Fruit fly (Drosophila melanogaster): Measurements from ENCODE around the gene mtsh.
A peak's percentile ranks its signal among the peaks of the same experiment; 100 is the strongest.

mtsh gene

DNA sequence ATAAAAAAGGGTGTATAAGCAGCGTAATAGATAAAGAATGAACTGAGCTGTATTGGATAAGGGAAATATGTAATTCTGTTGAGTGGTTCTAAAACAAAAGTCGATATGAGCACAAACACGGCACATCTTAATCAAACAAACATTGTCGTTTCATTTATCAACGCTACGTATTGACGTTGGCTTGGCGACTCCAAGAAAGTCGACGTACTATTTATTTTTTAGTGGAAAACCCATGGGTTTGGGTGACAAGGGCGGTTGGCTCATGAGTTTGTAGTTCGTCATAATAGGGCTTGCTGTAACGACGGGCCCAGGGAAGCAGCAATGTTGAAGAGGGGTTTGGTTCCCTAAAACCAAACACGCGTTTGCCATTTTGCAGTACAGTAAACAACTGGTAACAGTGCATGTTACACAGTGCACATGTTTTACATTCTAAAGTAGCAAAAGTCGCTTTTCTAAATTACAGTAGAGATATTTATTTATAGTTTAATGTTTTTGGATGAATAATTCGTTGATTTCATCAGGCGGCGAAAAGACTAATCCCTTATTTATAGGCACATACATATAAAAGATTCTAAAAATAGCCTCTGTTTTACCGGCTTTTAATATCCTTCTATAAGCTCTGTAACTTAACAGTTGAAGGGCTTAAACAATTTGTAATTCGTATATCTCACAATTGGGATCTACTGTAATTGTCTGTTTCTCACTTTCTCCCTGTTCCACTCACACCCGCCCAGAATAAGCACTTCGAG, 41.7 kb upstream of the mtsh start (continued):
- peak; percentile 42 for TF ChIP-seq topi (GFP tag; optimal IDR thresholded peaks at IDR 0.05)
- TF ChIP-seq Sox15 (GFP tag; optimal IDR thresholded peaks at IDR 0.05), result peak; percentile 40
- peak; percentile 69 for TF ChIP-seq CG31627 (GFP tag; optimal IDR thresholded peaks at IDR 0.05)
- TF ChIP-seq net (GFP tag; optimal IDR thresholded peaks at IDR 0.05), result peak; percentile 47
- peak; percentile 54 for TF ChIP-seq CG6808 (GFP tag; optimal IDR thresholded peaks at IDR 0.05)
- TF ChIP-seq CG6163 (GFP tag; IDR thresholded peaks at IDR 0.05), result peak; percentile 39; the same call in 1 of the 3 replicates
- TF ChIP-seq CG4318 (GFP tag; optimal IDR thresholded peaks at IDR 0.05), result peak; percentile 5
- TF ChIP-seq Met (GFP tag; optimal IDR thresholded peaks at IDR 0.05), result peak; percentile 77
- TF ChIP-seq CG16779 (tag; optimal IDR thresholded peaks at IDR 0.05), result no peak
- 0 out of 2 replicates have a peak, but pooled peaks have one; percentile 25 for TF ChIP-seq Gug (GFP tag; IDR thresholded peaks at IDR 0.05)
- peak; percentile 69 for TF ChIP-seq OdsH (GFP tag; optimal IDR thresholded peaks at IDR 0.05)
- no peak for TF ChIP-seq Hr38 (GFP tag; optimal IDR thresholded peaks at IDR 0.05)
- TF ChIP-seq fd59A (GFP tag; optimal IDR thresholded peaks at IDR 0.05), result peak; percentile 57
- TF ChIP-seq CG3919 (GFP tag; optimal IDR thresholded peaks at IDR 0.05), result no peak
- TF ChIP-seq eg (GFP tag; IDR thresholded peaks at IDR 0.05), result peak; percentile 43; the same call in 2 of the 3 replicates
- peak; percentile 62 for TF ChIP-seq Eip75B (GFP tag; optimal IDR thresholded peaks at IDR 0.05)
- peak; percentile 73 for TF ChIP-seq CG32006 (GFP tag; optimal IDR thresholded peaks at IDR 0.05)
- peak; percentile 41 for TF ChIP-seq Blimp-1 (GFP tag; optimal IDR thresholded peaks at IDR 0.05)
- peak; percentile 62 for TF ChIP-seq CG6792 (GFP tag; optimal IDR thresholded peaks at IDR 0.05)
- TF ChIP-seq cyc (GFP tag; optimal IDR thresholded peaks at IDR 0.05), result peak; percentile 49
- no peak; the same call in 1 of the 3 replicates for TF ChIP-seq CG8119 (GFP tag; IDR thresholded peaks at IDR 0.05)
- peak; percentile 46 for TF ChIP-seq spab (GFP tag; optimal IDR thresholded peaks at IDR 0.05)
- TF ChIP-seq esn (GFP tag; optimal IDR thresholded peaks at IDR 0.05), result peak; percentile 75
- peak; percentile 5 for TF ChIP-seq CG6854 (GFP tag; optimal IDR thresholded peaks at IDR 0.05)

DNA sequence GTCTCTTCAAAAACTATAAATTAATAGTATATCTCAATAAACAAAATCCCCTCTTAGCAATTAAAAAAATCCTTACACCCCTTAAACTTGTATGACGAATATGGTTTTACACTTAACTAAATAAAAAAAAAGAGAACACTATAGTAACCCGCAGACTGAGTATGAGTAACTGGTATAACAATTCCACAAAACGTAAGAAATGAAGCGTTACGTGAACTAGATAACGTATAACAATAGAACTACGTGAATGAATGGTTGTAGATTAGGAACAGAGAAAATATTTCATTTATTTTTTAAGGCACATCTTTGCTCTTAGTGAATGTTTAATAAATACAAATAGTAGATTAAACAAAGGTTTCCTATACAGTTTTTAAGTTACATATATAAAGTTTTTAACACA, 35.7 kb upstream of the mtsh start:
- no peak for TF ChIP-seq CG7368 (GFP tag; optimal IDR thresholded peaks at IDR 0.05)
- TF ChIP-seq salr (GFP tag; optimal IDR thresholded peaks at IDR 0.05), result no peak

DNA sequence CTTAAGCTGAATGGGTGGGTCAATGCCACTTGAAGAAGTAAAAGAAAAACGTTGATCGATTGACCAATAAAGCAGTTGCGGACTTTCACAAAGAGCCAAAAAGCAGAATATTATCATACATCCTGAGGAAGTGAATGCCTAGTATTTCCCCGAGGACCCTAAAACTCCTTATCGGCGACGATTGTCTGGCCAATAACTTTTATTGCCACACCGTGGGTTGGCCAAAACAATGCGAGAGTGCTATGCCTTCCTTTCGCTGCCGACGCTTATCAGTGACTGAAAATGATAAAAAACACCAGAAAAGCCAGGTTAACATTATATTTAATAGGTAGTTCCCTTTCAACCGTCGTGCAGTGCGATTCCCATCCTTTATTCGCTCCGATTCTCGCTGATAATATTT, 32.2 kb upstream of the mtsh start, which contains the start of gene Mur29B:
TSS of gene Mur29B (plus strand) at position 324 of the 400 bp plus-strand sequence.
- TF ChIP-seq vri (GFP tag; optimal IDR thresholded peaks at IDR 0.05), result peak; percentile 50
- TF ChIP-seq Met (GFP tag; optimal IDR thresholded peaks at IDR 0.05), result no peak

DNA sequence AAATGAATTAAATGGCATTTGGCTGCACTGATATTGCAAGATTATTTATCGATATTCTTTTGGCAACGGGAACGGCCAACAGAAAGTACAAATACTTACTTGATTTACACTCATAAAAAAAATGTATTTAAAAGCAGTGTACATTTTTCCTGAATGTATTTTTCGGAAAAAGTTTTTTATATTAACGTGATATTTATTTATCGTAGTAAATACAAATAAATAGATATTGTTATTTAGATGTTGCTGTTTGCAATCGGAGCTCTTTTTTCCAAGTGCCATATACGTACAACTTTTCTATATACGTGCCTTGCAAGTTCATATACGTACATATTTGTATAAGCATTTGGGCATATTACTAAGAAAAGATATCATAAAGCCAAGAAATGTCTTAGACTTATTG, 31.6 kb upstream of the mtsh start:
- peak; percentile 26 for TF ChIP-seq topi (GFP tag; optimal IDR thresholded peaks at IDR 0.05)
- no peak for TF ChIP-seq CG9139 (GFP tag; optimal IDR thresholded peaks at IDR 0.05)
- no peak for TF ChIP-seq CG8119 (GFP tag; IDR thresholded peaks at IDR 0.05)
- TF ChIP-seq OdsH (GFP tag; optimal IDR thresholded peaks at IDR 0.05), result no peak
- no peak for TF ChIP-seq CG11294 (GFP tag; IDR thresholded peaks at IDR 0.05)
- TF ChIP-seq Met (GFP tag; optimal IDR thresholded peaks at IDR 0.05), result peak; percentile 31
- TF ChIP-seq cyc (GFP tag; optimal IDR thresholded peaks at IDR 0.05), result peak; percentile 21
- peak; percentile 51 for TF ChIP-seq svp (GFP tag)
- TF ChIP-seq CG10631 (GFP tag; optimal IDR thresholded peaks at IDR 0.05), result no peak
- no peak for TF ChIP-seq Sox102F (GFP tag; optimal IDR thresholded peaks at IDR 0.05)

DNA sequence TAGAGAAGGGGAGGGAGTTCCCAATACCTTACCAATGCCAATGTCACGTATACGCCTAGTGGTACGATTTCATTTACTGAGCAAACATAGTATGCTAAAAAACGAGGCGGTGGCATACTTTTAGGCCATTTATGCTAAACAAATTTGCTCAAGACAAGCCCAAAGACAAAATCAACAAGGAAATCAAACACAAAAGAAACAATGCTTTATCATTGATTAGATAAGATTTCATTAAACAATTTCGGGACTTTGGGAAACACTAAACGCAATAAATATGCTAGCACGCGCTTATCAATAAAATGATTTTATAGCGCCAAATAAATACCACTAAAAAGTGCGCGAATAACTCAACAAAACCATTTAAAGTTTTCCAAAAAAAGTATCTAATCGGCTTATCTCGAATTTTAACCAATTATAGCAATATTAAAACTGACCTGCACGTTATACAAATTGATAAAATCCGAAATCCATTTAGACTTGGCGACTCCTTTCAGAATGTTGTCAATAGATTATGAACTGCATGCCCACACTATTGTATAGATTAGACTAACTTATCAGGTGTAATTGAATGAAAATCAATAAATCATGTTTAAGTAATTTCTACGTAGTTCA, 31.0 kb upstream of the mtsh start:
- TF ChIP-seq CG4318 (GFP tag; optimal IDR thresholded peaks at IDR 0.05), result no peak
- TF ChIP-seq fkh (GFP tag; optimal IDR thresholded peaks at IDR 0.05), result peak; percentile 74
- peak; percentile 28 for TF ChIP-seq vri (GFP tag; optimal IDR thresholded peaks at IDR 0.05)
- TF ChIP-seq CG8319 (GFP tag; optimal IDR thresholded peaks at IDR 0.05), result no peak
